Worm (Caenorhabditis elegans): ENCODE data around the gene F22E5.20.

DNA sequence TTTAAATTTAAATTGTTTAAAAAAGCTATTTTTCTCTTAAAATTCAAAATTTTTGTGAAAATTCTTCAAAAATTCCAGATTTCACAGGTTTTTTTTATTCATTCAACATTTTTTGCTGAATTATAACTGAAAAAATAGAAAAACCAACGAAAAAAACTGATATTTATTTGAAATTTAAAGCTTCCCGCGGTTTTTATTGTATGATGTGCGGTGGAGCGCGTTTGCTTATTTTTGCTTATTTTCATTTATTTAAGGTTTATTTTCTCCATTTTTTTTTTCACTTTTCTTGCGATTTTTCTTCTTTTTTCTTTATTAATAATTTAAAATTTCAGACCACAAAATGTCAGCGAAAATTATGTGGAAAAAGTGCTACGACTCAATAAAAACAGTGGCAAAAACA, 35.4 kb downstream of the F22E5.20 start, which contains the start of gene F22E5.9:
- no peak for TF ChIP-seq sptf-1 (tag; optimal IDR thresholded peaks at IDR 0.05)
- no peak for TF ChIP-seq lin-13 (tag; optimal IDR thresholded peaks at IDR 0.05)
- TF ChIP-seq nhr-12 (tag; optimal IDR thresholded peaks at IDR 0.05): no peak
- no peak for TF ChIP-seq mep-1 (tag; optimal IDR thresholded peaks at IDR 0.05)
- TF ChIP-seq elt-3 (tag; optimal IDR thresholded peaks at IDR 0.05): no peak
- TF ChIP-seq nhr-28 (tag; optimal IDR thresholded peaks at IDR 0.05): no peak
- TF ChIP-seq lsy-2 (tag; optimal IDR thresholded peaks at IDR 0.05): no peak
- TF ChIP-seq ztf-11 (tag; optimal IDR thresholded peaks at IDR 0.05): no peak
- TF ChIP-seq flh-1 (GFP tag; optimal IDR thresholded peaks at IDR 0.05): no peak
- no peak for TF ChIP-seq blmp-1 (tag; optimal IDR thresholded peaks at IDR 0.05)
- TF ChIP-seq unc-62 (GFP tag; optimal IDR thresholded peaks at IDR 0.05): no peak
- TF ChIP-seq ceh-39 (tag; optimal IDR thresholded peaks at IDR 0.05): no peak
- TF ChIP-seq ces-1 (GFP tag; optimal IDR thresholded peaks at IDR 0.05): no peak
- TF ChIP-seq unc-39 (tag; optimal IDR thresholded peaks at IDR 0.05): no peak

All from whole organism, mixed stage, embryonic.